Fruit fly (Drosophila melanogaster) S2 (cell line): ENCODE data around the gene CG1428.

Experiments
- CG8478 ChIP-seq: fragments of >200 bp; optimal IDR thresholded peaks from 2 replicates; lab custom pipeline; 2018
- CTCF ChIP-seq, 2 experiments: fragments of >200 bp; optimal IDR thresholded peaks; 2 replicates each; lab custom pipeline; 2018

DNA sequence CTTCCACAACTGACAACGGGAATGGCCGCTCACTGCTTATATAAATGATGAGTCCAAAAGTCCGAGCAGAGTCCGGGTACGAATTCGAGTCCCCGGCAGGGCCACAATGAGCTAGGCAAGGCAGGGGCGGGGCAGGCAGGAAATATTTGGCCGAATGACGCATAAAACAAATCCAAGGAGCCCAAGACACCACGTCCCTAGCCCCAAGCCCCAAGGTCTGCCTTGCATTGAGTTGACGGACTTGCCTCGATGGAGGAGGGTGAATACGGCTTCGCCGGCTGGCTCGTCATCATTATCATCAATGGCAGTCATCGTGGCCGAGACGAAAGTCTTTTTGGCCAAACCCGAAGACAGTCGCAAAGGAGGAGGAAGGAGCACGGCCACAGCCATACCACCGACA, 34.4 kb upstream of the CG1428 start:
- no peak for TF ChIP-seq CTCF (optimal IDR thresholded peaks at IDR 0.05; lab: Kevin White, UChicago)
- TF ChIP-seq CG8478 (lab: Kevin White, UChicago): no peak
